Fruit fly (Drosophila melanogaster): ENCODE data around the gene CG9135.
A peak's percentile ranks its signal among the peaks of the same experiment; 100 is the strongest.

CG9135 gene

DNA sequence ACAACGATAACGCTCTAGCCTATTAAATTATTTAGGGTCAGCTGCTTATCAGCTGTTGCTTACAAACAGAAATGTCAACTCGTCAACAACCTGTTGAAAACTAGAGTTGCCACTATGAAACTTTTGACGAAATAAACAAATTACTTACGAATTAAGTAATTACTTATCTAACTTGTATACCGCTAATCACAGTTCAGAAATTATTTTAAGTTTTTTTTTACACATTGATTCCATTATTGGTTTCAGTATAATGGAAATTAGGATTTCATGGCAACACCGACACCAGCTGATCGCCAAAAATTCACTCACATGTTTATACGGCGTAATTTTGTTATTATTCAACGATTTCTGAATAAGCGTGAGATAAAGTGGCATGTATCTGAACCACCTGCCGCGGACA is 12.8 kb upstream of the CG9135 start, which contains the start of the genes CG9117 and CG31643 (continued):
- TF ChIP-seq Dll (GFP tag; IDR thresholded peaks at IDR 0.05; ENCODE audit: partially characterized antibody) (peak; percentile 53; the same call in 1 of the 4 replicates), zen (tag; optimal IDR thresholded peaks at IDR 0.05) (peak; percentile 26), CG8089 (GFP tag; optimal IDR thresholded peaks at IDR 0.05) (no peak), CG3163 (GFP tag; optimal IDR thresholded peaks at IDR 0.05) (no peak), CG9797 (GFP tag; optimal IDR thresholded peaks at IDR 0.05) (no peak), Hr51 (GFP tag; optimal IDR thresholded peaks at IDR 0.05) (no peak), CG12071 (GFP tag; optimal IDR thresholded peaks at IDR 0.05) (no peak), Ravus (GFP tag; IDR thresholded peaks at IDR 0.05) (no peak), CG4617 (GFP tag; optimal IDR thresholded peaks at IDR 0.05; ENCODE audit: borderline replicate concordance) (peak; percentile 51), slou (GFP tag; optimal IDR thresholded peaks at IDR 0.05) (no peak), CG2116 (GFP tag; optimal IDR thresholded peaks at IDR 0.05) (peak; percentile 57), sens-2 (GFP tag; IDR thresholded peaks at IDR 0.05) (no peak), CG13894 (tag; optimal IDR thresholded peaks at IDR 0.05) (no peak), CG15696 (tag; optimal IDR thresholded peaks at IDR 0.05) (peak; percentile 32), nmo (GFP tag; optimal IDR thresholded peaks at IDR 0.05) (peak; percentile 69), Atf3 (GFP tag; optimal IDR thresholded peaks at IDR 0.05) (no peak), CG10431 (GFP tag; optimal IDR thresholded peaks at IDR 0.05) (no peak), Awh (GFP tag; IDR thresholded peaks at IDR 0.05) (0 out of 2 replicates have a peak, but pooled peaks have one; percentile 35), Ada2b (GFP tag; IDR thresholded peaks at IDR 0.05) (0 out of 2 replicates have a peak, but pooled peaks have one; percentile 22), CG33557 (GFP tag; optimal IDR thresholded peaks at IDR 0.05) (peak; percentile 20), NfI (GFP tag; optimal IDR thresholded peaks at IDR 0.05) (peak; percentile 63), CG3407 (GFP tag; optimal IDR thresholded peaks at IDR 0.05) (no peak), phol (tag; optimal IDR thresholded peaks at IDR 0.05) (peak; percentile 69), prd (optimal IDR thresholded peaks at IDR 0.05) (no peak), prd (GFP tag; IDR thresholded peaks at IDR 0.05) (peak; percentile 54; the same call in 1 of the 3 replicates), tin (GFP tag; optimal IDR thresholded peaks at IDR 0.05) (peak; percentile 38), ewg (GFP tag; optimal IDR thresholded peaks at IDR 0.05) (peak; percentile 28), Dip3 (GFP tag; optimal IDR thresholded peaks at IDR 0.05) (peak; percentile 68), Kr (GFP tag; optimal IDR thresholded peaks at IDR 0.05) (no peak), ase (GFP tag; IDR thresholded peaks at IDR 0.05) (0 out of 3 replicates have a peak, but pooled peaks have one; percentile 47), twi (tag; optimal IDR thresholded peaks at IDR 0.05) (peak; percentile 11), oc (tag; optimal IDR thresholded peaks at IDR 0.05) (peak; percentile 41), cato (GFP tag; optimal IDR thresholded peaks at IDR 0.05; ENCODE audit: borderline replicate concordance) (peak; percentile 18), CG7987 (GFP tag; optimal IDR thresholded peaks at IDR 0.05) (no peak), esg (GFP tag; conservative IDR thresholded peaks at IDR 0.05) (0 out of 2 replicates have a peak, but pooled peaks have one; percentile 7), jumu (GFP tag; optimal IDR thresholded peaks at IDR 0.05) (peak; percentile 60), CHES-1-like (GFP tag; optimal IDR thresholded peaks at IDR 0.05) (peak; percentile 70), Opbp (GFP tag; IDR thresholded peaks at IDR 0.05; ENCODE audit: partially characterized antibody) (no peak), Scr (GFP tag; IDR thresholded peaks at IDR 0.05; ENCODE audit: partially characterized antibody) (peak; percentile 21; the same call in 1 of the 2 replicates), CG11560 (tag; IDR thresholded peaks at IDR 0.05) (no peak), CG12659 (GFP tag; optimal IDR thresholded peaks at IDR 0.05) (peak; percentile 69), Fer2 (tag; optimal IDR thresholded peaks at IDR 0.05) (peak; percentile 28), CG10321 (GFP tag; IDR thresholded peaks at IDR 0.05) (no peak), CG32772 (GFP tag; IDR thresholded peaks at IDR 0.05) (no peak), Dref (GFP tag; IDR thresholded peaks at IDR 0.05) (no peak), bsh (GFP tag; optimal IDR thresholded peaks at IDR 0.05) (peak in 1 of 2 experiments; percentile 53), Aef1 (GFP tag; IDR thresholded peaks at IDR 0.05) (no peak), nom (GFP tag; optimal IDR thresholded peaks at IDR 0.05) (peak; percentile 32), CG1233 (GFP tag; optimal IDR thresholded peaks at IDR 0.05) (peak; percentile 30), Chrac-16 (GFP tag; optimal IDR thresholded peaks at IDR 0.05) (peak; percentile 31)
